Worm (Caenorhabditis elegans) whole organism, early embryonic: ENCODE results near the gene Y102A11A.2.

Experiments used
- F13C5.2 ChIP-seq: sonication (generic microtip); optimal IDR thresholded peaks from 2 replicates; lab custom pipeline; 2017; ENCODE audit warnings: mild to moderate bottlenecking, missing genetic modification characterization, inconsistent platforms, missing compliant biosample characterization
- hmbx-1 ChIP-seq: sonication (generic microtip); optimal IDR thresholded peaks from 2 replicates; lab custom pipeline; 2016; ENCODE audit warnings: mild to moderate bottlenecking, missing genetic modification characterization, missing compliant biosample characterization
- hmg-4 ChIP-seq: fragments of 200-800 bp; sonication (Bioruptor generic); optimal IDR thresholded peaks from 2 replicates; lab custom pipeline; 2018; ENCODE audit warnings: mild to moderate bottlenecking, missing genetic modification characterization, missing compliant biosample characterization
- hnd-1 ChIP-seq: sonication (generic microtip); optimal IDR thresholded peaks from 2 replicates; lab custom pipeline; 2016; ENCODE audit warnings: missing genetic modification characterization, missing compliant biosample characterization
- pes-1 ChIP-seq: fragments of 200-800 bp; sonication (Bioruptor generic); IDR thresholded peaks from 2 replicates; pipeline ENCODE4 v1.3.6; 2022; ENCODE audit warnings: missing genetic modification reagents, missing genetic modification characterization, missing compliant biosample characterization
- tra-4 ChIP-seq: sonication (generic microtip); optimal IDR thresholded peaks from 2 replicates; lab custom pipeline; 2017; ENCODE audit warnings: missing genetic modification characterization, missing compliant biosample characterization

DNA sequence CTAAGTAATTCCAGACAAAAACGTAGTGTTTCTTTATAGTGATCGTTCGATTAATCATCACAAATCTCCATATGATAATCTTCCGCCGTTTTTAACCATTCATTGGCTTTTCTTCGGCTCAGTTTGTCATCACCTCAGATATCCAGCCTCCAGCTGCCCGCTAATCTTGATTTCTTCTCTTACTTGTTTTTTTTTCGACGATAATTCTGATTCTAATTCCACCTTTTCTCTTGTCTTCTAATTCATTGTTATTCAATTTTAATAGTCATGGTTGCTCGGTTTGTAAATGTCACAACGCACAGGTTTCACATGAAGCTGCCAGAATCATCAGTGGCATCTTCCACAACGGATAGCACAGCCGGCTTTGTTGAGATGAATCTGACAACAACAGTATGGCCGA, 53.1 kb downstream of the Y102A11A.2 start, which contains the start of gene F49H12.4:
- no peak for TF ChIP-seq hmg-4
- no peak for TF ChIP-seq pes-1 (GFP tag; lab: Robert Waterston, UW)
- no peak for TF ChIP-seq tra-4 (tag; lab: Kevin White, UChicago)
- TF ChIP-seq hmbx-1 (tag; lab: Kevin White, UChicago) = no peak
- no peak for TF ChIP-seq hnd-1
- no peak for TF ChIP-seq F13C5.2 (tag; lab: Kevin White, UChicago)
